Fruit fly (Drosophila melanogaster) whole organism, embryonic: ENCODE data around the gene CstF50.

ENCODE experiments used
- Ada2b ChIP-seq: fragments of 200-800 bp; sonication (Bioruptor generic); IDR thresholded peaks from 2 replicates; pipeline ENCODE4 v1.3.6; 2022; ENCODE audit warnings: missing biosample characterization, missing genetic modification characterization
- CG11085 ChIP-seq: fragments of 200-800 bp; sonication (Bioruptor generic); IDR thresholded peaks from 2 replicates; pipeline ENCODE4 v1.3.6; 2022; ENCODE audit warnings: missing biosample characterization, missing genetic modification characterization
- CG12155 ChIP-seq: fragments of 200-800 bp; sonication (Bioruptor generic); optimal IDR thresholded peaks from 3 replicates; lab custom pipeline; 2016; ENCODE audit warnings: missing biosample characterization, missing genetic modification characterization
- CG14667 ChIP-seq: fragments of 200-800 bp; sonication (Bioruptor generic); IDR thresholded peaks from 2 replicates; pipeline ENCODE4 v1.3.6; 2022; ENCODE audit warnings: missing biosample characterization, missing genetic modification characterization
- CG14710 ChIP-seq: fragments of 200-800 bp; sonication (Bioruptor generic); optimal IDR thresholded peaks from 3 replicates; lab custom pipeline; 2019; ENCODE audit warnings: missing biosample characterization, mild to moderate bottlenecking, missing genetic modification characterization, moderate library complexity
- CG16815 ChIP-seq: fragments of 200-800 bp; sonication (Bioruptor generic); optimal IDR thresholded peaks from 3 replicates; lab custom pipeline; 2017; ENCODE audit warnings: missing biosample characterization, mild to moderate bottlenecking, missing genetic modification characterization
- CG18011 ChIP-seq: fragments of 200-800 bp; sonication (Bioruptor generic); optimal IDR thresholded peaks from 2 replicates; lab custom pipeline; 2017; ENCODE audit warnings: missing biosample characterization, missing genetic modification characterization, mild to moderate bottlenecking, moderate library complexity, missing genotype
- CG18599 ChIP-seq: fragments of 200-800 bp; sonication (Bioruptor generic); optimal IDR thresholded peaks from 3 replicates; lab custom pipeline; 2017; ENCODE audit warnings: missing biosample characterization, missing genetic modification characterization, mild to moderate bottlenecking, moderate library complexity, missing genetic modification reagents
- CG4424 ChIP-seq: fragments of 200-800 bp; sonication (Bioruptor generic); optimal IDR thresholded peaks from 3 replicates; lab custom pipeline; 2016; ENCODE audit warnings: missing biosample characterization, missing genetic modification characterization
- CG4730 ChIP-seq: fragments of 200-800 bp; sonication (Bioruptor generic); IDR thresholded peaks from 2 replicates; pipeline ENCODE4 v1.3.6; 2022; ENCODE audit warnings: missing biosample characterization, missing genetic modification characterization
- CG6254 ChIP-seq: fragments of 200-800 bp; sonication (Bioruptor generic); optimal IDR thresholded peaks from 3 replicates; lab custom pipeline; 2017; ENCODE audit warnings: mild to moderate bottlenecking, missing biosample characterization, missing genetic modification reagents, missing genetic modification characterization
- CG6683 ChIP-seq: fragments of 200-800 bp; sonication (Bioruptor generic); optimal IDR thresholded peaks from 2 replicates; lab custom pipeline; 2017; ENCODE audit warnings: missing biosample characterization, mild to moderate bottlenecking, missing genetic modification characterization, missing genetic modification reagents
- CG6689 ChIP-seq: fragments of 200-800 bp; sonication (Bioruptor generic); IDR thresholded peaks from 2 replicates; pipeline ENCODE4 v1.3.6; 2022; ENCODE audit warnings: missing biosample characterization, missing genetic modification characterization
- CG7963 ChIP-seq: fragments of 200-800 bp; sonication (Bioruptor generic); IDR thresholded peaks from 3 replicates; pipeline ENCODE4 v1.3.6; 2022; ENCODE audit warnings: missing biosample characterization, missing genetic modification characterization; ENCODE audit not compliant: partially characterized antibody
- CG8290 ChIP-seq, 3 experiments: fragments of 200-800 bp; sonication (Bioruptor generic); optimal IDR thresholded peaks; 2 replicates each; lab custom pipeline; 2016 to 2019; ENCODE audit warnings: missing biosample characterization in 3 of 3, missing genetic modification characterization in 3 of 3, mild to moderate bottlenecking in 2 of 3, moderate library complexity in 1 of 3
- CG9817 ChIP-seq: fragments of 200-800 bp; sonication (Bioruptor generic); optimal IDR thresholded peaks from 2 replicates; lab custom pipeline; 2018; ENCODE audit warnings: missing biosample characterization, mild to moderate bottlenecking, missing genetic modification characterization, moderate library complexity
- Camta ChIP-seq: fragments of 200-800 bp; sonication (Bioruptor generic); optimal IDR thresholded peaks from 2 replicates; lab custom pipeline; 2016; ENCODE audit warnings: missing biosample characterization, missing genetic modification characterization
- Doc2 ChIP-seq: fragments of 200-800 bp; sonication (Bioruptor generic); IDR thresholded peaks from 2 replicates; pipeline ENCODE4 v1.3.6; 2022; ENCODE audit warnings: missing biosample characterization, missing genetic modification characterization
- Doc3 ChIP-seq: fragments of 200-800 bp; sonication (Bioruptor generic); IDR thresholded peaks from 3 replicates; pipeline ENCODE4 v1.3.6; 2022; ENCODE audit warnings: missing biosample characterization, missing genetic modification characterization; ENCODE audit not compliant: partially characterized antibody
- Dp ChIP-seq: fragments of 200-800 bp; sonication (Bioruptor generic); optimal IDR thresholded peaks from 2 replicates; lab custom pipeline; 2018; ENCODE audit warnings: missing biosample characterization, mild to moderate bottlenecking, missing genetic modification characterization, moderate library complexity
- Drgx ChIP-seq: fragments of 200-800 bp; sonication (Bioruptor generic); IDR thresholded peaks from 2 replicates; pipeline ENCODE4 v1.3.6; 2022; ENCODE audit warnings: missing biosample characterization, missing genetic modification characterization
- ERR ChIP-seq: fragments of 200-800 bp; sonication (Bioruptor generic); optimal IDR thresholded peaks from 2 replicates; lab custom pipeline; 2016; ENCODE audit warnings: missing biosample characterization, missing genetic modification characterization
- Hey ChIP-seq: fragments of 200-800 bp; sonication (Bioruptor generic); optimal IDR thresholded peaks from 3 replicates; lab custom pipeline; 2018; ENCODE audit warnings: missing biosample characterization, mild to moderate bottlenecking, missing genetic modification characterization
- Hmx ChIP-seq: fragments of 200-800 bp; sonication (Bioruptor generic); optimal IDR thresholded peaks from 2 replicates; lab custom pipeline; 2016; ENCODE audit warnings: missing biosample characterization, missing genetic modification characterization
- Mes4 ChIP-seq: fragments of 200-800 bp; sonication (Bioruptor generic); optimal IDR thresholded peaks from 2 replicates; lab custom pipeline; 2016; ENCODE audit warnings: missing biosample characterization, missing genetic modification characterization
- YL-1 ChIP-seq: fragments of 200-800 bp; sonication (Bioruptor generic); optimal IDR thresholded peaks from 3 replicates; lab custom pipeline; 2017; ENCODE audit warnings: missing biosample characterization, mild to moderate bottlenecking, missing genetic modification characterization
- ac ChIP-seq: fragments of 200-800 bp; sonication (Bioruptor generic); optimal IDR thresholded peaks from 3 replicates; lab custom pipeline; 2017; ENCODE audit warnings: missing biosample characterization, mild to moderate bottlenecking, missing genetic modification characterization
- ase ChIP-seq: fragments of 200-800 bp; sonication (Bioruptor generic); IDR thresholded peaks from 3 replicates; pipeline ENCODE4 v1.3.6; 2022; ENCODE audit warnings: missing biosample characterization, missing genetic modification characterization
- chinmo ChIP-seq: fragments of 200-800 bp; sonication (Bioruptor generic); IDR thresholded peaks from 4 replicates; pipeline ENCODE4 v1.3.6; 2022; ENCODE audit warnings: missing biosample characterization, missing genetic modification characterization; ENCODE audit not compliant: partially characterized antibody
- grn ChIP-seq: fragments of 200-800 bp; sonication (Bioruptor generic); optimal IDR thresholded peaks from 3 replicates; lab custom pipeline; 2017; ENCODE audit warnings: missing biosample characterization, missing genetic modification characterization
- ken ChIP-seq: fragments of 200-800 bp; sonication (Bioruptor generic); IDR thresholded peaks from 3 replicates; pipeline ENCODE4 v1.3.6; 2022; ENCODE audit warnings: missing biosample characterization, missing genetic modification characterization
- lilli ChIP-seq: fragments of 200-800 bp; sonication (Bioruptor generic); optimal IDR thresholded peaks from 3 replicates; lab custom pipeline; 2016; ENCODE audit warnings: missing biosample characterization, missing genetic modification characterization
- mam ChIP-seq: fragments of 200-800 bp; sonication (Bioruptor generic); optimal IDR thresholded peaks from 3 replicates; lab custom pipeline; 2016; ENCODE audit warnings: missing biosample characterization, missing genetic modification characterization
- odd ChIP-seq: fragments of 200-800 bp; sonication (Bioruptor generic); optimal IDR thresholded peaks from 2 replicates; lab custom pipeline; 2017; ENCODE audit warnings: missing biosample characterization, mild to moderate bottlenecking, missing genetic modification characterization
- pho ChIP-seq: fragments of 200-800 bp; sonication (Bioruptor generic); optimal IDR thresholded peaks from 2 replicates; lab custom pipeline; 2016; ENCODE audit warnings: missing biosample characterization, missing genetic modification characterization
- ranshi ChIP-seq: fragments of 200-800 bp; sonication (Bioruptor generic); IDR thresholded peaks from 2 replicates; pipeline ENCODE4 v1.3.6; 2022; ENCODE audit warnings: missing biosample characterization, missing genetic modification characterization
- schlank ChIP-seq: fragments of 200-800 bp; sonication (Bioruptor generic); optimal IDR thresholded peaks from 2 replicates; lab custom pipeline; 2018; ENCODE audit warnings: missing biosample characterization, mild to moderate bottlenecking, missing genetic modification characterization
- sd ChIP-seq: fragments of 200-800 bp; sonication (Bioruptor generic); optimal IDR thresholded peaks from 3 replicates; lab custom pipeline; 2018; ENCODE audit warnings: missing biosample characterization, mild to moderate bottlenecking, missing genetic modification characterization, moderate library complexity
- slou ChIP-seq: fragments of 200-800 bp; sonication (Bioruptor generic); optimal IDR thresholded peaks from 3 replicates; lab custom pipeline; 2016; ENCODE audit warnings: missing biosample characterization, missing genetic modification characterization
- sna ChIP-seq: fragments of 200-800 bp; sonication (Bioruptor generic); IDR thresholded peaks from 2 replicates; pipeline ENCODE4 v1.3.6; 2022; ENCODE audit warnings: missing biosample characterization, missing genetic modification characterization; ENCODE audit not compliant: partially characterized antibody
- tio ChIP-seq: fragments of 200-800 bp; sonication (Bioruptor generic); optimal IDR thresholded peaks from 2 replicates; lab custom pipeline; 2017; ENCODE audit warnings: missing biosample characterization, missing genetic modification characterization, inconsistent platforms
- tup ChIP-seq: fragments of 200-800 bp; sonication (Bioruptor generic); optimal IDR thresholded peaks from 2 replicates; lab custom pipeline; 2016; ENCODE audit warnings: missing biosample characterization, mild to moderate bottlenecking, missing genetic modification characterization, moderate library complexity
- tx ChIP-seq: fragments of 200-800 bp; sonication (Bioruptor generic); optimal IDR thresholded peaks from 2 replicates; lab custom pipeline; 2016; ENCODE audit warnings: missing biosample characterization, missing genetic modification characterization
- unc-4 ChIP-seq: fragments of 200-800 bp; sonication (Bioruptor generic); IDR thresholded peaks from 2 replicates; pipeline ENCODE4 v1.3.6; 2022; ENCODE audit warnings: missing biosample characterization, missing genetic modification characterization; ENCODE audit not compliant: partially characterized antibody
- unpg ChIP-seq: fragments of 200-800 bp; sonication (Bioruptor generic); optimal IDR thresholded peaks from 3 replicates; lab custom pipeline; 2018; ENCODE audit warnings: missing biosample characterization, mild to moderate bottlenecking, missing genetic modification characterization, moderate library complexity
- wor ChIP-seq: fragments of 200-800 bp; sonication (Bioruptor generic); IDR thresholded peaks from 2 replicates; pipeline ENCODE4 v1.3.6; 2022; ENCODE audit warnings: missing biosample characterization, missing genetic modification characterization
- zfh1 ChIP-seq: fragments of 200-800 bp; sonication (Bioruptor generic); IDR thresholded peaks from 3 replicates; pipeline ENCODE4 v1.3.6; 2022; ENCODE audit warnings: missing biosample characterization, missing genetic modification characterization

Gene CstF50

dm6 chr3R:31717299-31718167, 19.2 kb downstream of the CstF50 start (continued):
- TF ChIP-seq lilli (GFP tag; lab: Kevin White, UChicago) (peak; percentile 79), Mes4 (GFP tag; lab: Kevin White, UChicago) (peak; percentile 58), slou (GFP tag; lab: Kevin White, UChicago) (no peak), CG6689 (GFP tag; lab: Robert Waterston, UW) (peak; percentile 53; the same call in 1 of the 2 replicates), CG18599 (GFP tag; lab: Kevin White, UChicago) (peak; percentile 77), tx (GFP tag; lab: Kevin White, UChicago) (peak; percentile 59), CG16815 (GFP tag; lab: Kevin White, UChicago) (peak; percentile 26), CG14710 (tag; lab: Kevin White, UChicago) (peak; percentile 19), CG8290 (GFP tag; optimal IDR thresholded peaks at IDR 0.05; lab: Kevin White, UChicago) (no peak), CG8290 (tag; optimal IDR thresholded peaks at IDR 0.05; lab: Kevin White, UChicago) (peak in 1 of 2 experiments; percentile 51), Hey (tag; lab: Kevin White, UChicago) (peak; percentile 40), ase (GFP tag; lab: Robert Waterston, UW) (0 out of 3 replicates have a peak, but pooled peaks have one; percentile 55), CG9817 (tag; lab: Kevin White, UChicago) (peak; percentile 58), CG18011 (peak; percentile 41), sd (peak; percentile 30), CG12155 (GFP tag; lab: Kevin White, UChicago) (peak; percentile 40), ERR (GFP tag; lab: Kevin White, UChicago) (peak; percentile 63), pho (GFP tag; lab: Kevin White, UChicago) (peak; percentile 71), sna (GFP tag; lab: Robert Waterston, UW) (no peak), Ada2b (GFP tag; lab: Robert Waterston, UW) (peak; percentile 44; the same call in 1 of the 2 replicates), unc-4 (GFP tag; lab: Robert Waterston, UW) (no peak), CG6683 (peak; percentile 15), CG11085 (GFP tag; lab: Robert Waterston, UW) (no peak), wor (GFP tag; lab: Robert Waterston, UW) (peak; percentile 45; the same call in 1 of the 2 replicates), tio (GFP tag; lab: Kevin White, UChicago) (peak; percentile 55), Doc3 (GFP tag; lab: Robert Waterston, UW) (no peak), tup (GFP tag; lab: Kevin White, UChicago) (no peak), CG6254 (no peak), ken (GFP tag; lab: Robert Waterston, UW) (0 out of 3 replicates have a peak, but pooled peaks have one; percentile 37), CG7963 (GFP tag; lab: Robert Waterston, UW) (no peak), CG4424 (peak; percentile 34), ranshi (GFP tag; lab: Robert Waterston, UW) (peak; percentile 59; the same call in 1 of the 2 replicates), Camta (GFP tag; lab: Kevin White, UChicago) (peak; percentile 51), CG4730 (GFP tag; lab: Robert Waterston, UW) (no peak), chinmo (GFP tag; lab: Robert Waterston, UW) (0 out of 4 replicates have a peak, but pooled peaks have one; percentile 40), unpg (GFP tag; lab: Kevin White, UChicago) (peak; percentile 61), YL-1 (no peak), mam (GFP tag; lab: Kevin White, UChicago) (peak; percentile 66), schlank (tag; lab: Kevin White, UChicago) (peak; percentile 52), Dp (GFP tag; lab: Kevin White, UChicago) (no peak), CG14667 (GFP tag; lab: Robert Waterston, UW) (peak; percentile 35; the same call in 1 of the 2 replicates), odd (GFP tag; lab: Kevin White, UChicago) (no peak), Hmx (GFP tag; lab: Kevin White, UChicago) (no peak), grn (GFP tag; lab: Kevin White, UChicago) (no peak), Doc2 (GFP tag; lab: Robert Waterston, UW) (no peak), ac (GFP tag; lab: Kevin White, UChicago) (no peak), zfh1 (GFP tag; lab: Robert Waterston, UW) (no peak), Drgx (GFP tag; lab: Robert Waterston, UW) (peak; percentile 38; the same call in 1 of the 2 replicates)
